Fruit fly (Drosophila melanogaster): ENCODE measurements around the gene CG13312.

Gene CG13312

dm6 chr3L:8813484-8813883 lies 6.5 kb upstream of the CG13312 start:
- peak; percentile 5 for TF ChIP-seq toe (GFP tag; optimal IDR thresholded peaks at IDR 0.05)
- TF ChIP-seq Hr96 (GFP tag; optimal IDR thresholded peaks at IDR 0.05): no peak
- no peak for TF ChIP-seq ovo (GFP tag; optimal IDR thresholded peaks at IDR 0.05)

dm6 chr3L:8810095-8810494 lies 3.1 kb upstream of the CG13312 start, which contains the start of gene CG13309:
Gene CG13309 (plus strand): TSS chr3L:8810395.
- TF ChIP-seq CG7045 (GFP tag; optimal IDR thresholded peaks at IDR 0.05) (no peak), bab1 (GFP tag; optimal IDR thresholded peaks at IDR 0.05) (no peak), Mnt (GFP tag; optimal IDR thresholded peaks at IDR 0.05) (no peak), CG14711 (tag; optimal IDR thresholded peaks at IDR 0.05) (no peak), CG5204 (GFP tag; optimal IDR thresholded peaks at IDR 0.05) (no peak), tj (GFP tag; optimal IDR thresholded peaks at IDR 0.05) (no peak), CG33017 (tag; optimal IDR thresholded peaks at IDR 0.05) (no peak), Clk (GFP tag; optimal IDR thresholded peaks at IDR 0.05) (no peak), pad (GFP tag; optimal IDR thresholded peaks at IDR 0.05) (no peak)

- TF ChIP-seq CG1620 (GFP tag; optimal IDR thresholded peaks at IDR 0.05) (no peak), cic (GFP tag; optimal IDR thresholded peaks at IDR 0.05) (no peak), CG7101 (tag; optimal IDR thresholded peaks at IDR 0.05) (no peak), pad (GFP tag; optimal IDR thresholded peaks at IDR 0.05) (no peak), CG5204 (GFP tag; optimal IDR thresholded peaks at IDR 0.05) (no peak), cnc (optimal IDR thresholded peaks at IDR 0.05) (no peak), Clk (GFP tag; optimal IDR thresholded peaks at IDR 0.05) (no peak)
These were observed 1.2 kb upstream of the CG13312 start, which contains the start of gene CG13308 for dm6 chr3L:8808244-8808643. Gene CG13308 (plus strand): TSS chr3L:8808544.

dm6 chr3L:8804082-8804814 lies 2.8 kb downstream of the CG13312 start, which contains the start of the genes CG32023 and CG34427:
Gene CG32023 (minus strand): TSS chr3L:8804182.
Gene CG34427 (plus strand): TSS chr3L:8804764.
- TF ChIP-seq Hr96 (GFP tag; optimal IDR thresholded peaks at IDR 0.05) (no peak), kay (GFP tag; ENCODE audit: borderline replicate concordance) (peak; percentile 47), bab1 (GFP tag; optimal IDR thresholded peaks at IDR 0.05) (no peak), cnc (optimal IDR thresholded peaks at IDR 0.05) (no peak), CG7101 (tag; optimal IDR thresholded peaks at IDR 0.05) (no peak)

dm6 chr3L:8802064-8802463 lies 4.9 kb downstream of the CG13312 start, which contains the start of the genes CG13311 and CG34426:
Gene CG13311 (minus strand): TSS chr3L:8802164.
Gene CG34426 (plus strand): TSS chr3L:8802463.
- TF ChIP-seq kay (GFP tag; ENCODE audit: borderline replicate concordance) (no peak), cic (GFP tag; optimal IDR thresholded peaks at IDR 0.05) (peak; percentile 4)

dm6 chr3L:8800432-8800831 lies 6.6 kb downstream of the CG13312 start, which contains the start of gene CG13310:
Gene CG13310 (minus strand): TSS chr3L:8800532.
- no peak for TF ChIP-seq CG1620 (GFP tag; optimal IDR thresholded peaks at IDR 0.05)
- TF ChIP-seq Clk (GFP tag; optimal IDR thresholded peaks at IDR 0.05): no peak
- no peak for TF ChIP-seq cic (GFP tag; optimal IDR thresholded peaks at IDR 0.05)
- no peak for TF ChIP-seq CG7101 (tag; optimal IDR thresholded peaks at IDR 0.05)
- TF ChIP-seq kay (GFP tag; ENCODE audit: borderline replicate concordance): no peak
- no peak for TF ChIP-seq bab1 (GFP tag; optimal IDR thresholded peaks at IDR 0.05)
- TF ChIP-seq CG12768 (GFP tag; optimal IDR thresholded peaks at IDR 0.05): no peak
- TF ChIP-seq CG5204 (GFP tag; optimal IDR thresholded peaks at IDR 0.05): no peak
- TF ChIP-seq cnc (optimal IDR thresholded peaks at IDR 0.05): no peak
- TF ChIP-seq pad (GFP tag; optimal IDR thresholded peaks at IDR 0.05): no peak
- no peak for TF ChIP-seq CG7045 (GFP tag; optimal IDR thresholded peaks at IDR 0.05)
- TF ChIP-seq CG11617 (GFP tag; optimal IDR thresholded peaks at IDR 0.05): no peak
- no peak for TF ChIP-seq CG33017 (tag; optimal IDR thresholded peaks at IDR 0.05)
- no peak for TF ChIP-seq Hr96 (GFP tag; optimal IDR thresholded peaks at IDR 0.05)
- TF ChIP-seq Mnt (GFP tag; optimal IDR thresholded peaks at IDR 0.05): no peak
- no peak for TF ChIP-seq ovo (GFP tag; optimal IDR thresholded peaks at IDR 0.05)
- TF ChIP-seq tj (GFP tag; optimal IDR thresholded peaks at IDR 0.05): no peak
- TF ChIP-seq toe (GFP tag; optimal IDR thresholded peaks at IDR 0.05): no peak
- no peak for TF ChIP-seq Crg-1 (GFP tag; optimal IDR thresholded peaks at IDR 0.05)
- TF ChIP-seq CG14711 (tag; optimal IDR thresholded peaks at IDR 0.05): no peak

- TF ChIP-seq kay (GFP tag; ENCODE audit: borderline replicate concordance): peak; percentile 92
- no peak for TF ChIP-seq toe (GFP tag; optimal IDR thresholded peaks at IDR 0.05)
- TF ChIP-seq cic (GFP tag; optimal IDR thresholded peaks at IDR 0.05): no peak
- no peak for TF ChIP-seq CG12768 (GFP tag; optimal IDR thresholded peaks at IDR 0.05)
- TF ChIP-seq CG11617 (GFP tag; optimal IDR thresholded peaks at IDR 0.05): no peak
- peak; percentile 3 for TF ChIP-seq bab1 (GFP tag; optimal IDR thresholded peaks at IDR 0.05)
- TF ChIP-seq CG7101 (tag; optimal IDR thresholded peaks at IDR 0.05): no peak
- TF ChIP-seq pad (GFP tag; optimal IDR thresholded peaks at IDR 0.05): no peak
- no peak for TF ChIP-seq tj (GFP tag; optimal IDR thresholded peaks at IDR 0.05)
- TF ChIP-seq CG7045 (GFP tag; optimal IDR thresholded peaks at IDR 0.05): no peak
These were observed 8.5 kb downstream of the CG13312 start for dm6 chr3L:8798539-8798938.

Measured in whole organism, adult.